Fruit fly (Drosophila melanogaster): ENCODE data around the gene Parg.

Gene Parg

DNA sequence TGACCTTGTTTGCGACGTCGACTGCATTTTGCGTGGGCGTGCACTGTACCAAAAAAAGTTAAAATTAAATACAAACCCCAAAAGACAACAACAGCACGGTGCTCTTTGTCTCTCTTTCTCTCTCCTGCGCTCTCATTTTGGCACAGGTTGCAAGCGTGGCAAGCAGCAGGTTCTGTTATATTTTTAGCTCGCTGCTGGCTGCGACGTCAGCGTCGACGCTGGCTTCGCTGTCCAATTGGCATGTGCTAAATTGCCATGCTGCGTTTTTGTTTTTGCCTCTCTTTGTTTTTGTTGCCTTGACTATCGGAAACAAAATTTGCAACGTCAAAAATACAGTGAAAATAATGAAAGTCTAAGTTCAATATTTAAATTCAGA is 23.5 kb upstream of the Parg start:
- TF ChIP-seq Dif (GFP tag; optimal IDR thresholded peaks at IDR 0.05; ENCODE audit: partially characterized antibody): peak; percentile 79
- TF ChIP-seq dmrt93B (GFP tag; optimal IDR thresholded peaks at IDR 0.05): no peak
- no peak for TF ChIP-seq rgr (GFP tag; optimal IDR thresholded peaks at IDR 0.05)
- no peak for TF ChIP-seq HLH106 (tag; optimal IDR thresholded peaks at IDR 0.05)
- TF ChIP-seq Rel (GFP tag; optimal IDR thresholded peaks at IDR 0.05): no peak
- TF ChIP-seq Rel (tag; optimal IDR thresholded peaks at IDR 0.05): no peak
- no peak for TF ChIP-seq CG9705 (GFP tag; optimal IDR thresholded peaks at IDR 0.05)
- no peak for TF ChIP-seq ey (GFP tag; optimal IDR thresholded peaks at IDR 0.05)
- TF ChIP-seq Hr83 (GFP tag; optimal IDR thresholded peaks at IDR 0.05; ENCODE audit: poor library complexity, severe bottlenecking): no peak
- no peak for TF ChIP-seq usp (GFP tag; optimal IDR thresholded peaks at IDR 0.05)
- TF ChIP-seq OdsH (GFP tag; optimal IDR thresholded peaks at IDR 0.05): no peak
- no peak for TF ChIP-seq Myc (optimal IDR thresholded peaks at IDR 0.05)
- no peak for TF ChIP-seq woc (GFP tag; optimal IDR thresholded peaks at IDR 0.05)
- peak; percentile 72 for TF ChIP-seq CrebA (GFP tag; optimal IDR thresholded peaks at IDR 0.05; ENCODE audit: borderline replicate concordance)
- TF ChIP-seq Abd-B (GFP tag; optimal IDR thresholded peaks at IDR 0.05): no peak
- no peak for TF ChIP-seq Jra (GFP tag; optimal IDR thresholded peaks at IDR 0.05)
- no peak for TF ChIP-seq dsf (GFP tag; optimal IDR thresholded peaks at IDR 0.05; ENCODE audit: borderline replicate concordance)
- no peak for TF ChIP-seq foxo (GFP tag; optimal IDR thresholded peaks at IDR 0.05)
- peak; percentile 48 to 74 for TF ChIP-seq dl (GFP tag; optimal IDR thresholded peaks at IDR 0.05; ENCODE audit: insufficient read depth in 1 of 2, partially characterized antibody in 2 of 2)
- no peak for TF ChIP-seq CG32264 (GFP tag; optimal IDR thresholded peaks at IDR 0.05)
- no peak for TF ChIP-seq Dfd (GFP tag; optimal IDR thresholded peaks at IDR 0.05)
- TF ChIP-seq Hnf4 (GFP tag; optimal IDR thresholded peaks at IDR 0.05): no peak
- TF ChIP-seq jim (GFP tag; optimal IDR thresholded peaks at IDR 0.05): no peak

DNA sequence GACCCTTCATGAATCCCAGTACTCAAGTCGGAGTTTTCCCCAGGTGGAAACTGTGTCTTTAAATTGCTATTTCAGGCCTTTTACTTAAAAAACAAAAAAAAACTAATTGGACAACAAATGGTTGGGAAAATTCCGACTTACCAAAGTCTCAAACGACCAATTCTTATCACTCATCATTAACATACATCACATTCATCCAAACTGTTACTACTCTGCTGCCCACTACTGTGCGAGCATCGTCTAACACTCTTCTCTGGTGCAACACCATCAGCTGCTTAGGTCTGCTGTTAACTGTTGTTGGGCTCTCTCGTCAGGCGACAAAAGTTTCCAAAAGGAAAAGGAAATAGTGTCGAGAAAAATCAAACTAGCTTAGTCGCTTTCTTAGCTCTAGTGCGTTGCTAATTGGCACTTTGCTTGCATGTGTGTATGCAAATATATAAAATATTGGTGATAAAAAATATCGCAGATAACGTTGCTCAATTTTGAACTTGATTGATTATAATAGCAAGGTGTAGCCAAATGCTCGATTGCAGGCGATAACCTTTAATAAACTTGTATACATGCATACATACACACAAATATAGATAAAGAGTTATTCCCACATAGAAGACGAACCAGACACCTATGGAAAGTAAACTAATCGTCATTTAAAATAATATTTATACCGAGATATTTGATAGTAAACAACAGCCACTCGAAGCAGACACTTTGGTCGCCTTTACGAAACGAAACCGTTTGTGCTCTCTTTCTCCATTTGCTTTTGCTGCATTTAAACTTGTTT is 22.9 kb upstream of the Parg start:
- TF ChIP-seq OdsH (GFP tag; optimal IDR thresholded peaks at IDR 0.05): peak; percentile 38
- TF ChIP-seq Dif (GFP tag; optimal IDR thresholded peaks at IDR 0.05; ENCODE audit: partially characterized antibody): no peak
- peak; percentile 55 for TF ChIP-seq br (GFP tag; optimal IDR thresholded peaks at IDR 0.05)
- no peak for TF ChIP-seq lola (GFP tag; optimal IDR thresholded peaks at IDR 0.05)
- TF ChIP-seq ey (GFP tag; optimal IDR thresholded peaks at IDR 0.05): peak; percentile 72
- TF ChIP-seq pan (optimal IDR thresholded peaks at IDR 0.05): no peak
- peak; percentile 66 for TF ChIP-seq woc (GFP tag; optimal IDR thresholded peaks at IDR 0.05)
- TF ChIP-seq HLH106 (tag; optimal IDR thresholded peaks at IDR 0.05): peak; percentile 68
- no peak for TF ChIP-seq Hnf4 (GFP tag; optimal IDR thresholded peaks at IDR 0.05)
- peak; percentile 60 for TF ChIP-seq psq (GFP tag; optimal IDR thresholded peaks at IDR 0.05)
- TF ChIP-seq rgr (GFP tag; optimal IDR thresholded peaks at IDR 0.05): peak; percentile 75
- no peak for TF ChIP-seq Abd-B (GFP tag; optimal IDR thresholded peaks at IDR 0.05)
- peak; percentile 39 for TF ChIP-seq CG9705 (GFP tag; optimal IDR thresholded peaks at IDR 0.05)
- no peak for TF ChIP-seq Myc (optimal IDR thresholded peaks at IDR 0.05)
- no peak for TF ChIP-seq Jra (GFP tag; optimal IDR thresholded peaks at IDR 0.05)
- peak; percentile 68 for TF ChIP-seq Sp1 (GFP tag; optimal IDR thresholded peaks at IDR 0.05)
- no peak for TF ChIP-seq GATAd (GFP tag; optimal IDR thresholded peaks at IDR 0.05)
- TF ChIP-seq usp (GFP tag; optimal IDR thresholded peaks at IDR 0.05): no peak
- no peak for TF ChIP-seq N (GFP tag; optimal IDR thresholded peaks at IDR 0.05)
- peak; percentile 32 for TF ChIP-seq sv (GFP tag; optimal IDR thresholded peaks at IDR 0.05)
- peak; percentile 63 for TF ChIP-seq h (GFP tag; optimal IDR thresholded peaks at IDR 0.05)
- TF ChIP-seq Dfd (GFP tag; optimal IDR thresholded peaks at IDR 0.05): no peak
- TF ChIP-seq Hr78 (GFP tag; optimal IDR thresholded peaks at IDR 0.05): no peak
- no peak for TF ChIP-seq Rel (GFP tag; optimal IDR thresholded peaks at IDR 0.05)
- TF ChIP-seq Rel (tag; optimal IDR thresholded peaks at IDR 0.05): no peak
- TF ChIP-seq fru (GFP tag; optimal IDR thresholded peaks at IDR 0.05): peak; percentile 82
- TF ChIP-seq foxo (GFP tag; optimal IDR thresholded peaks at IDR 0.05): peak in 1 of 2 experiments; percentile 74
- TF ChIP-seq dmrt93B (GFP tag; optimal IDR thresholded peaks at IDR 0.05): peak; percentile 60
- TF ChIP-seq tai (GFP tag; optimal IDR thresholded peaks at IDR 0.05): no peak
- no peak for TF ChIP-seq CG32264 (GFP tag; optimal IDR thresholded peaks at IDR 0.05)
